Fruit fly (Drosophila melanogaster) whole organism, pupa: Measurements from ENCODE around the gene Spase12.

Source experiments
- CG10348 ChIP-seq: fragments of 200-800 bp; sonication (Bioruptor generic); IDR thresholded peaks from 2 replicates; pipeline ENCODE4 v1.3.6; 2022; ENCODE audit warnings: missing biosample characterization, missing genetic modification characterization
- CG12605 ChIP-seq: fragments of 200-800 bp; sonication (Bioruptor generic); IDR thresholded peaks from 2 replicates; pipeline ENCODE4 v1.3.6; 2022; ENCODE audit warnings: missing biosample characterization, missing genetic modification characterization
- CG13204 ChIP-seq: fragments of 200-800 bp; sonication (Bioruptor generic); optimal IDR thresholded peaks from 2 replicates; lab custom pipeline; 2018; ENCODE audit warnings: missing biosample characterization, mild to moderate bottlenecking, missing genetic modification characterization, moderate library complexity
- CG14655 ChIP-seq: fragments of 200-800 bp; sonication (Bioruptor generic); optimal IDR thresholded peaks from 3 replicates; lab custom pipeline; 2017; ENCODE audit warnings: mild to moderate bottlenecking, missing biosample characterization, missing genetic modification reagents, missing genetic modification characterization
- CG15710 ChIP-seq: fragments of 200-800 bp; sonication (Bioruptor generic); optimal IDR thresholded peaks from 2 replicates; lab custom pipeline; 2018; ENCODE audit warnings: missing biosample characterization, mild to moderate bottlenecking, missing genetic modification characterization, moderate library complexity
- CG17806 ChIP-seq: fragments of 200-800 bp; sonication (Bioruptor generic); optimal IDR thresholded peaks from 2 replicates; lab custom pipeline; 2018; ENCODE audit warnings: missing biosample characterization, mild to moderate bottlenecking, missing genetic modification characterization, moderate library complexity
- CG32121 ChIP-seq: fragments of 200-800 bp; sonication (Bioruptor generic); IDR thresholded peaks from 2 replicates; pipeline ENCODE4 v1.3.6; 2022; ENCODE audit warnings: missing biosample characterization, missing genetic modification characterization
- CG34367 ChIP-seq: fragments of 200-800 bp; sonication (Bioruptor generic); optimal IDR thresholded peaks from 2 replicates; lab custom pipeline; 2018; ENCODE audit warnings: missing biosample characterization, mild to moderate bottlenecking, missing genetic modification characterization
- CG4496 ChIP-seq: fragments of 200-800 bp; sonication (Bioruptor generic); IDR thresholded peaks from 3 replicates; pipeline ENCODE4 v1.3.6; 2022; ENCODE audit warnings: missing biosample characterization, missing genetic modification characterization
- CG8159 ChIP-seq: fragments of 200-800 bp; sonication (Bioruptor generic); optimal IDR thresholded peaks from 3 replicates; lab custom pipeline; 2018; ENCODE audit warnings: missing biosample characterization, mild to moderate bottlenecking, missing genetic modification characterization, moderate library complexity
- CG8301 ChIP-seq: fragments of 200-800 bp; sonication (Bioruptor generic); optimal IDR thresholded peaks from 2 replicates; lab custom pipeline; 2018; ENCODE audit warnings: missing biosample characterization, mild to moderate bottlenecking, missing genetic modification characterization
- CG9948 ChIP-seq: fragments of 200-800 bp; sonication (Bioruptor generic); optimal IDR thresholded peaks from 2 replicates; lab custom pipeline; 2018; ENCODE audit warnings: missing biosample characterization, mild to moderate bottlenecking, missing genetic modification characterization, moderate library complexity
- D1 ChIP-seq: fragments of 200-800 bp; sonication (Bioruptor generic); optimal IDR thresholded peaks from 2 replicates; lab custom pipeline; 2018; ENCODE audit warnings: missing biosample characterization, mild to moderate bottlenecking, missing genetic modification characterization, moderate library complexity
- EcR ChIP-seq: fragments of 200-800 bp; sonication (Bioruptor generic); optimal IDR thresholded peaks from 3 replicates; lab custom pipeline; 2019; ENCODE audit warnings: missing biosample characterization, missing genetic modification characterization, mild to moderate bottlenecking, moderate library complexity, missing genetic modification reagents
- Ets98B ChIP-seq: fragments of 200-800 bp; sonication (Bioruptor generic); IDR thresholded peaks from 2 replicates; pipeline ENCODE4 v1.3.6; 2022; ENCODE audit warnings: missing biosample characterization, missing genetic modification characterization
- Pif1A ChIP-seq: fragments of 200-800 bp; sonication (Bioruptor generic); optimal IDR thresholded peaks from 3 replicates; lab custom pipeline; 2016; ENCODE audit warnings: missing biosample characterization, missing genetic modification characterization
- Pif1B ChIP-seq: fragments of 200-800 bp; sonication (Bioruptor generic); optimal IDR thresholded peaks from 3 replicates; lab custom pipeline; 2016; ENCODE audit warnings: missing biosample characterization, missing genetic modification characterization
- Snoo ChIP-seq: fragments of 200-800 bp; sonication (Bioruptor generic); optimal IDR thresholded peaks from 3 replicates; lab custom pipeline; 2017; ENCODE audit warnings: missing biosample characterization, mild to moderate bottlenecking, missing genetic modification characterization, inconsistent platforms
- fd96Ca ChIP-seq: fragments of 200-800 bp; sonication (Bioruptor generic); IDR thresholded peaks from 3 replicates; pipeline ENCODE4 v1.3.6; 2022; ENCODE audit warnings: missing biosample characterization, missing genetic modification characterization
- gl ChIP-seq: fragments of 200-800 bp; sonication (Bioruptor generic); optimal IDR thresholded peaks from 2 replicates; lab custom pipeline; 2018; ENCODE audit warnings: missing biosample characterization, mild to moderate bottlenecking, missing genetic modification characterization
- rn ChIP-seq: fragments of 200-800 bp; sonication (Bioruptor generic); IDR thresholded peaks from 2 replicates; pipeline ENCODE4 v1.3.6; 2022; ENCODE audit warnings: missing biosample characterization, missing genetic modification characterization

The Spase12 gene

dm6 chr3R:29479922-29480321, 11.0 kb downstream of the Spase12 start:
- no peak for TF ChIP-seq CG8301
- no peak for TF ChIP-seq CG32121 (GFP tag; lab: Robert Waterston, UW)
- TF ChIP-seq CG17806 (tag; lab: Kevin White, UChicago) = no peak
- no peak for TF ChIP-seq fd96Ca (GFP tag; lab: Robert Waterston, UW)
- no peak for TF ChIP-seq D1 (tag; lab: Kevin White, UChicago)
- TF ChIP-seq Pif1B = no peak
- TF ChIP-seq Snoo (tag; lab: Kevin White, UChicago) = no peak
- no peak for TF ChIP-seq CG34367 (tag; lab: Kevin White, UChicago)
- no peak for TF ChIP-seq CG4496
- no peak for TF ChIP-seq Ets98B (GFP tag; lab: Robert Waterston, UW)
- no peak for TF ChIP-seq CG9948 (tag; lab: Kevin White, UChicago)
- no peak for TF ChIP-seq EcR
- no peak for TF ChIP-seq gl (tag; lab: Kevin White, UChicago)
- TF ChIP-seq CG15710 (tag; lab: Kevin White, UChicago) = no peak
- TF ChIP-seq CG8159 (tag; lab: Kevin White, UChicago) = no peak
- TF ChIP-seq rn (GFP tag; lab: Robert Waterston, UW) = no peak
- no peak for TF ChIP-seq CG12605 (GFP tag; lab: Robert Waterston, UW)

- TF ChIP-seq CG14655 (GFP tag; lab: Kevin White, UChicago) (no peak), Pif1A (GFP tag; lab: Kevin White, UChicago) (peak; percentile 32), CG32121 (GFP tag; lab: Robert Waterston, UW) (no peak; the same call in none of the 2 replicates), rn (GFP tag; lab: Robert Waterston, UW) (peak; percentile 35; the same call in 1 of the 2 replicates), CG12605 (GFP tag; lab: Robert Waterston, UW) (peak; percentile 74), fd96Ca (GFP tag; lab: Robert Waterston, UW) (peak; percentile 61; the same call in 1 of the 3 replicates), CG13204 (GFP tag; lab: Kevin White, UChicago) (no peak), CG34367 (tag; lab: Kevin White, UChicago) (no peak), D1 (tag; lab: Kevin White, UChicago) (no peak), CG9948 (tag; lab: Kevin White, UChicago) (no peak), Ets98B (GFP tag; lab: Robert Waterston, UW) (peak; percentile 57), CG17806 (tag; lab: Kevin White, UChicago) (peak; percentile 12), CG10348 (no peak), EcR (peak; percentile 54), Snoo (tag; lab: Kevin White, UChicago) (peak; percentile 60), Pif1B (peak; percentile 27), CG4496 (peak; percentile 47), CG8159 (tag; lab: Kevin White, UChicago) (peak; percentile 54), CG15710 (tag; lab: Kevin White, UChicago) (peak; percentile 45), gl (tag; lab: Kevin White, UChicago) (peak; percentile 10), CG8301 (no peak)
These were observed 11.9 kb downstream of the Spase12 start for dm6 chr3R:29478952-29479538.

- no peak for TF ChIP-seq CG14655 (GFP tag; lab: Kevin White, UChicago)
- TF ChIP-seq CG8159 (tag; lab: Kevin White, UChicago) = no peak
- TF ChIP-seq EcR = no peak
- TF ChIP-seq CG15710 (tag; lab: Kevin White, UChicago) = no peak
- TF ChIP-seq CG4496 = no peak
- TF ChIP-seq gl (tag; lab: Kevin White, UChicago) = no peak
- TF ChIP-seq CG12605 (GFP tag; lab: Robert Waterston, UW) = no peak
- TF ChIP-seq CG8301 = no peak
- TF ChIP-seq CG9948 (tag; lab: Kevin White, UChicago) = no peak
- TF ChIP-seq Pif1B = no peak
- no peak for TF ChIP-seq Pif1A (GFP tag; lab: Kevin White, UChicago)
- no peak for TF ChIP-seq Snoo (tag; lab: Kevin White, UChicago)
- no peak for TF ChIP-seq D1 (tag; lab: Kevin White, UChicago)
- no peak for TF ChIP-seq fd96Ca (GFP tag; lab: Robert Waterston, UW)
- TF ChIP-seq CG10348 = no peak
- TF ChIP-seq rn (GFP tag; lab: Robert Waterston, UW) = no peak
These were observed 20.8 kb downstream of the Spase12 start for dm6 chr3R:29470122-29470521.

- TF ChIP-seq Pif1A (GFP tag; lab: Kevin White, UChicago) (no peak), rn (GFP tag; lab: Robert Waterston, UW) (no peak), fd96Ca (GFP tag; lab: Robert Waterston, UW) (no peak), CG15710 (tag; lab: Kevin White, UChicago) (no peak), D1 (tag; lab: Kevin White, UChicago) (no peak), CG32121 (GFP tag; lab: Robert Waterston, UW) (no peak), CG8301 (no peak)
- TF ChIP-seq, all 21 proteins: peak for 0
These were observed 24.2 kb downstream of the Spase12 start for dm6 chr3R:29466759-29467158.

dm6 chr3R:29461846-29462245, 29.1 kb downstream of the Spase12 start:
- no peak for TF ChIP-seq rn (GFP tag; lab: Robert Waterston, UW)
- peak; percentile 61 for TF ChIP-seq fd96Ca (GFP tag; lab: Robert Waterston, UW)
- TF ChIP-seq CG13204 (GFP tag; lab: Kevin White, UChicago) = no peak
- no peak for TF ChIP-seq Pif1A (GFP tag; lab: Kevin White, UChicago)
- peak; percentile 71; the same call in 1 of the 3 replicates for TF ChIP-seq CG4496
- TF ChIP-seq CG14655 (GFP tag; lab: Kevin White, UChicago) = no peak
- peak; percentile 47 for TF ChIP-seq Ets98B (GFP tag; lab: Robert Waterston, UW)
- TF ChIP-seq gl (tag; lab: Kevin White, UChicago) = no peak
- no peak for TF ChIP-seq CG10348
- no peak for TF ChIP-seq D1 (tag; lab: Kevin White, UChicago)
- no peak for TF ChIP-seq Pif1B
- TF ChIP-seq CG8301 = no peak
- no peak for TF ChIP-seq CG17806 (tag; lab: Kevin White, UChicago)
- no peak for TF ChIP-seq CG8159 (tag; lab: Kevin White, UChicago)
- peak; percentile 19; the same call in 1 of the 2 replicates for TF ChIP-seq CG12605 (GFP tag; lab: Robert Waterston, UW)
- TF ChIP-seq CG34367 (tag; lab: Kevin White, UChicago) = no peak
- no peak for TF ChIP-seq EcR
- no peak for TF ChIP-seq Snoo (tag; lab: Kevin White, UChicago)
- TF ChIP-seq CG9948 (tag; lab: Kevin White, UChicago) = no peak
- TF ChIP-seq CG15710 (tag; lab: Kevin White, UChicago) = no peak
- no peak for TF ChIP-seq CG32121 (GFP tag; lab: Robert Waterston, UW)
